Worm (Caenorhabditis elegans) whole organism, L3 larva: ENCODE data around the gene wht-5.

Experiments used
- R02D3.7 ChIP-seq: fragments of 150-350 bp; optimal IDR thresholded peaks from 2 replicates; lab custom pipeline; 2014; ENCODE audit warnings: missing biosample characterization, missing genetic modification characterization
- ZK546.5 ChIP-seq: sonication (generic microtip); optimal IDR thresholded peaks from 2 replicates; lab custom pipeline; 2017; ENCODE audit warnings: missing biosample characterization, missing genetic modification characterization
- aly-2 ChIP-seq: fragments of 150-350 bp; optimal IDR thresholded peaks from 2 replicates; lab custom pipeline; 2014; ENCODE audit warnings: missing biosample characterization, missing genetic modification characterization
- ama-1 ChIP-seq: fragments of 150-350 bp; optimal IDR thresholded peaks from 2 replicates; lab custom pipeline; 2018
- ceh-16 ChIP-seq: sonication (generic microtip); optimal IDR thresholded peaks from 2 replicates; lab custom pipeline; 2017; ENCODE audit warnings: missing biosample characterization, missing genetic modification characterization
- ceh-28 ChIP-seq: fragments of 150-350 bp; optimal IDR thresholded peaks from 2 replicates; lab custom pipeline; 2014; ENCODE audit warnings: missing biosample characterization, missing genetic modification reagents, missing genetic modification characterization
- ceh-82 ChIP-seq: fragments of 150-350 bp; optimal IDR thresholded peaks from 2 replicates; lab custom pipeline; 2014; ENCODE audit warnings: missing biosample characterization, missing genetic modification characterization
- ceh-9 ChIP-seq: sonication (generic microtip); optimal IDR thresholded peaks from 2 replicates; lab custom pipeline; 2018; ENCODE audit warnings: missing biosample characterization, missing genetic modification characterization
- daf-12 ChIP-seq: fragments of 150-350 bp; optimal IDR thresholded peaks from 2 replicates; lab custom pipeline; 2014; ENCODE audit warnings: missing biosample characterization, missing genetic modification reagents, missing genetic modification characterization
- egl-27 ChIP-seq: sonication (generic microtip); optimal IDR thresholded peaks from 4 replicates; lab custom pipeline; 2017; ENCODE audit warnings: missing biosample characterization, missing genetic modification reagents, missing genetic modification characterization
- egl-5 ChIP-seq: fragments of 150-350 bp; optimal IDR thresholded peaks from 2 replicates; lab custom pipeline; 2017; ENCODE audit warnings: missing biosample characterization, missing genetic modification reagents, missing genetic modification characterization, inconsistent platforms
- elt-1 ChIP-seq: fragments of 150-350 bp; optimal IDR thresholded peaks from 2 replicates; lab custom pipeline; 2014; ENCODE audit warnings: missing biosample characterization, missing genetic modification characterization
- elt-2 ChIP-seq: sonication (generic microtip); optimal IDR thresholded peaks from 2 replicates; lab custom pipeline; 2016; ENCODE audit warnings: missing genetic modification reagents, mild to moderate bottlenecking, missing genetic modification characterization, missing compliant biosample characterization
- elt-3 ChIP-seq, 3 experiments: fragments of 150-350 bp in 1 of 3; sonication (generic microtip) in 2 of 3; optimal IDR thresholded peaks; 2 replicates in 2 of 3; 4 replicates in 1 of 3; lab custom pipeline; 2014 to 2017; ENCODE audit warnings: missing biosample characterization in 3 of 3, missing genetic modification characterization in 3 of 3
- eor-1 ChIP-seq, 2 experiments: fragments of 150-350 bp; optimal IDR thresholded peaks; 2 replicates each; lab custom pipeline; 2014 to 2018; ENCODE audit warnings: missing biosample characterization in 2 of 2, missing genetic modification characterization in 2 of 2
- fkh-10 ChIP-seq: sonication (generic microtip); optimal IDR thresholded peaks from 2 replicates; lab custom pipeline; 2017; ENCODE audit warnings: missing biosample characterization, missing genetic modification reagents, missing genetic modification characterization
- fkh-2 ChIP-seq: fragments of 150-350 bp; optimal IDR thresholded peaks from 2 replicates; lab custom pipeline; 2014; ENCODE audit warnings: missing biosample characterization, missing genetic modification reagents, missing genetic modification characterization
- fos-1 ChIP-seq: fragments of 150-350 bp; optimal IDR thresholded peaks from 2 replicates; lab custom pipeline; 2014; ENCODE audit warnings: missing biosample characterization, missing genetic modification characterization
- hmg-11 ChIP-seq: sonication (generic microtip); optimal IDR thresholded peaks from 2 replicates; lab custom pipeline; 2016; ENCODE audit warnings: missing genetic modification characterization, missing compliant biosample characterization
- jun-1 ChIP-seq: fragments of 150-350 bp; optimal IDR thresholded peaks from 2 replicates; lab custom pipeline; 2014; ENCODE audit warnings: missing biosample characterization, missing genetic modification reagents, missing genetic modification characterization
- lin-15B ChIP-seq: fragments of 150-350 bp; optimal IDR thresholded peaks from 2 replicates; lab custom pipeline; 2014; ENCODE audit warnings: missing biosample characterization, missing genetic modification characterization
- lin-39 ChIP-seq: fragments of 150-350 bp; optimal IDR thresholded peaks from 2 replicates; lab custom pipeline; 2018; ENCODE audit warnings: missing biosample characterization, missing genetic modification reagents, missing genetic modification characterization
- lsy-12 ChIP-seq: sonication (generic microtip); optimal IDR thresholded peaks from 2 replicates; lab custom pipeline; 2016; ENCODE audit warnings: mild to moderate bottlenecking, missing genetic modification characterization, missing compliant biosample characterization
- mdl-1 ChIP-seq: fragments of 150-350 bp; optimal IDR thresholded peaks from 2 replicates; lab custom pipeline; 2014; ENCODE audit warnings: missing biosample characterization, missing genetic modification characterization
- mml-1 ChIP-seq: fragments of 150-350 bp; sonication (generic microtip); optimal IDR thresholded peaks from 3 replicates; lab custom pipeline; 2014; ENCODE audit warnings: missing biosample characterization, missing genetic modification characterization
- nfya-1 ChIP-seq: sonication (generic microtip); optimal IDR thresholded peaks from 2 replicates; lab custom pipeline; 2017; ENCODE audit warnings: missing genetic modification characterization, mild to moderate bottlenecking, missing compliant biosample characterization, antibody characterized with exemption, moderate library complexity; ENCODE audit not compliant: insufficient read depth
- nhr-11 ChIP-seq: fragments of 150-350 bp; optimal IDR thresholded peaks from 2 replicates; lab custom pipeline; 2014; ENCODE audit warnings: missing biosample characterization, missing genetic modification characterization
- nhr-12 ChIP-seq: fragments of 150-350 bp; optimal IDR thresholded peaks from 2 replicates; lab custom pipeline; 2014; ENCODE audit warnings: missing biosample characterization, missing genetic modification characterization
- nhr-23 ChIP-seq: fragments of 150-350 bp; optimal IDR thresholded peaks from 2 replicates; lab custom pipeline; 2014; ENCODE audit warnings: missing biosample characterization, missing genetic modification reagents, missing genetic modification characterization
- nhr-237 ChIP-seq: fragments of 150-350 bp; optimal IDR thresholded peaks from 2 replicates; lab custom pipeline; 2014; ENCODE audit warnings: missing biosample characterization, missing genetic modification characterization
- nhr-25 ChIP-seq: sonication (generic microtip); optimal IDR thresholded peaks from 2 replicates; lab custom pipeline; 2017; ENCODE audit warnings: missing biosample characterization, missing genetic modification characterization
- nhr-28 ChIP-seq: fragments of 150-350 bp; optimal IDR thresholded peaks from 2 replicates; lab custom pipeline; 2014; ENCODE audit warnings: missing biosample characterization, missing genetic modification characterization
- nhr-43 ChIP-seq: sonication (generic microtip); optimal IDR thresholded peaks from 2 replicates; lab custom pipeline; 2016; ENCODE audit warnings: mild to moderate bottlenecking, missing genetic modification characterization, missing compliant biosample characterization; ENCODE audit not compliant: poor library complexity, severe bottlenecking
- nhr-67 ChIP-seq: fragments of 150-350 bp; optimal IDR thresholded peaks from 2 replicates; lab custom pipeline; 2014; ENCODE audit warnings: missing biosample characterization, missing genetic modification characterization
- nhr-76 ChIP-seq: fragments of 150-350 bp; sonication (generic microtip); optimal IDR thresholded peaks from 5 replicates; lab custom pipeline; 2014; ENCODE audit warnings: missing biosample characterization, missing genetic modification characterization
- nhr-77 ChIP-seq: fragments of 150-350 bp; optimal IDR thresholded peaks from 2 replicates; lab custom pipeline; 2014; ENCODE audit warnings: missing biosample characterization, missing genetic modification characterization
- pha-4 ChIP-seq: fragments of 150-350 bp; optimal IDR thresholded peaks from 2 replicates; lab custom pipeline; 2014; ENCODE audit warnings: missing biosample characterization, missing genetic modification reagents, missing genetic modification characterization
- pqm-1 ChIP-seq: fragments of 150-350 bp; optimal IDR thresholded peaks from 2 replicates; lab custom pipeline; 2017; ENCODE audit warnings: missing biosample characterization, missing genetic modification characterization, inconsistent platforms
- sea-2 ChIP-seq: fragments of 150-350 bp; sonication (generic microtip); optimal IDR thresholded peaks from 4 replicates; lab custom pipeline; 2014; ENCODE audit warnings: missing biosample characterization, missing genetic modification reagents, missing genetic modification characterization
- skn-1 ChIP-seq: fragments of 150-350 bp; optimal IDR thresholded peaks from 2 replicates; lab custom pipeline; 2014; ENCODE audit warnings: missing biosample characterization, missing genetic modification characterization
- snpc-4 ChIP-seq: fragments of 150-350 bp; optimal IDR thresholded peaks from 2 replicates; lab custom pipeline; 2014; ENCODE audit warnings: missing biosample characterization, missing genetic modification characterization
- tbx-2 ChIP-seq: sonication (generic microtip); optimal IDR thresholded peaks from 2 replicates; lab custom pipeline; 2016; ENCODE audit warnings: mild to moderate bottlenecking, missing genetic modification characterization, missing compliant biosample characterization
- unc-39 ChIP-seq: sonication (generic microtip); optimal IDR thresholded peaks from 4 replicates; lab custom pipeline; 2017; ENCODE audit warnings: missing biosample characterization, missing genetic modification characterization
- unc-62 ChIP-seq: fragments of 150-350 bp; sonication (generic microtip); optimal IDR thresholded peaks from 4 replicates; lab custom pipeline; 2014; ENCODE audit warnings: missing biosample characterization, missing genetic modification reagents, missing genetic modification characterization
- zag-1 ChIP-seq: fragments of 150-350 bp; optimal IDR thresholded peaks from 2 replicates; lab custom pipeline; 2014; ENCODE audit warnings: missing biosample characterization, missing genetic modification characterization
- ztf-11 ChIP-seq: fragments of 150-350 bp; optimal IDR thresholded peaks from 2 replicates; lab custom pipeline; 2014; ENCODE audit warnings: missing biosample characterization, missing genetic modification characterization
- ztf-4 ChIP-seq: fragments of 150-350 bp; optimal IDR thresholded peaks from 2 replicates; lab custom pipeline; 2014; ENCODE audit warnings: missing biosample characterization, missing genetic modification characterization

The wht-5 gene

ce11 chrIV:12334142-12334541 lies 3.2 kb upstream of the wht-5 start:
- peak; percentile 36 for TF ChIP-seq elt-1 (tag; lab: Kevin White, UChicago)
- TF ChIP-seq lin-15B (tag; lab: Kevin White, UChicago) = no peak
- TF ChIP-seq unc-62 (GFP tag; lab: Kevin White, UChicago) = no peak
- no peak for TF ChIP-seq hmg-11 (tag; lab: Kevin White, UChicago)
- no peak for TF ChIP-seq nhr-23 (tag; lab: Kevin White, UChicago)
- TF ChIP-seq unc-39 (tag; lab: Kevin White, UChicago) = no peak
- peak; percentile 27 for TF ChIP-seq elt-2 (tag; lab: Kevin White, UChicago)

DNA sequence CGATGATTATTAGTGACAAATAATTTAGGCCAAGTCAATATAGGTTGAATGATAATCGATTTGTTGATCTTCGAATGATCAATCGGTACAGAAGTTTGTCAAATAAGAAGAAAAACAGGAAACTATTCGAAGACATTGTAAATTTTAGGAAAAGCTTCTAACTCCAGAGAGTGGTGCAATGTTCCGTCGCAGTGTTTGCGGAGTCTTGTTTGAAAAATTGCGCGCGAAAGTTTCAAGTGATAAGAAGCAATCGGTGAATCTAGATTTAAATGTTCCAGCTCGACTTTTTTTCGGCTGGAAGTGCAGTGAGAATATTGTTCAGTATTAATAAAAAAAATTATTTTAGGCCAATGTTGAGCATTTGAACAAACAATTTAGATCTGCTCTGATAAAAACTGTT lies 2.7 kb upstream of the wht-5 start:
- TF ChIP-seq ZK546.5 (no peak), nfya-1 (tag; lab: Kevin White, UChicago) (peak; percentile 25), nhr-77 (tag; lab: Kevin White, UChicago) (no peak), lin-39 (tag; lab: Kevin White, UChicago) (no peak), jun-1 (tag; lab: Kevin White, UChicago) (no peak), fkh-2 (tag; lab: Kevin White, UChicago) (no peak), nhr-11 (tag; lab: Kevin White, UChicago) (no peak), pqm-1 (tag; lab: Kevin White, UChicago) (no peak), fos-1 (tag; lab: Kevin White, UChicago) (no peak), elt-3 (tag; optimal IDR thresholded peaks at IDR 0.05; lab: Kevin White, UChicago) (no peak), pha-4 (peak; percentile 36), nhr-67 (tag; lab: Kevin White, UChicago) (no peak), ztf-11 (tag; lab: Kevin White, UChicago) (no peak), lin-15B (tag; lab: Kevin White, UChicago) (no peak), nhr-25 (no peak), aly-2 (no peak)

ce11 chrIV:12335248-12335647 lies 2.1 kb upstream of the wht-5 start:
- TF ChIP-seq nhr-43 (tag; lab: Kevin White, UChicago) (no peak), ama-1 (no peak), skn-1 (tag; lab: Kevin White, UChicago) (no peak), mdl-1 (tag; lab: Kevin White, UChicago) (no peak), pqm-1 (tag; lab: Kevin White, UChicago) (no peak), snpc-4 (tag; lab: Kevin White, UChicago) (peak; percentile 16), ceh-16 (no peak), ceh-82 (tag; lab: Kevin White, UChicago) (no peak), ztf-11 (tag; lab: Kevin White, UChicago) (no peak), fkh-2 (tag; lab: Kevin White, UChicago) (no peak), nfya-1 (tag; lab: Kevin White, UChicago) (peak; percentile 37), pha-4 (peak; percentile 27), ztf-4 (tag; lab: Kevin White, UChicago) (no peak), nhr-28 (tag; lab: Kevin White, UChicago) (no peak), ZK546.5 (no peak), nhr-11 (tag; lab: Kevin White, UChicago) (no peak), nhr-237 (no peak), elt-2 (tag; lab: Kevin White, UChicago) (no peak), hmg-11 (tag; lab: Kevin White, UChicago) (peak; percentile 40), tbx-2 (tag; lab: Kevin White, UChicago) (no peak), lsy-12 (tag; lab: Kevin White, UChicago) (no peak), zag-1 (tag; lab: Kevin White, UChicago) (no peak), jun-1 (tag; lab: Kevin White, UChicago) (no peak), nhr-77 (tag; lab: Kevin White, UChicago) (no peak), ceh-9 (tag; lab: Kevin White, UChicago) (no peak), lin-15B (tag; lab: Kevin White, UChicago) (peak; percentile 25), unc-39 (tag; lab: Kevin White, UChicago) (no peak), nhr-23 (tag; lab: Kevin White, UChicago) (no peak), nhr-67 (tag; lab: Kevin White, UChicago) (no peak), ceh-28 (tag; lab: Kevin White, UChicago) (no peak), elt-1 (tag; lab: Kevin White, UChicago) (no peak), fkh-10 (GFP tag; lab: Kevin White, UChicago) (no peak), nhr-12 (tag; lab: Kevin White, UChicago) (no peak), aly-2 (no peak), R02D3.7 (tag; lab: Kevin White, UChicago) (no peak), egl-27 (tag; lab: Kevin White, UChicago) (no peak), sea-2 (no peak), mml-1 (tag; lab: Kevin White, UChicago) (no peak), lin-39 (tag; lab: Kevin White, UChicago) (peak; percentile 9), daf-12 (tag; lab: Kevin White, UChicago) (no peak), egl-5 (tag; lab: Kevin White, UChicago) (no peak), nhr-76 (tag; lab: Kevin White, UChicago) (no peak), elt-3 (tag; optimal IDR thresholded peaks at IDR 0.05; lab: Kevin White, UChicago) (no peak), nhr-25 (peak; percentile 44), unc-62 (GFP tag; lab: Kevin White, UChicago) (no peak), fos-1 (tag; lab: Kevin White, UChicago) (no peak), eor-1 (tag; optimal IDR thresholded peaks at IDR 0.05; lab: Kevin White, UChicago) (no peak)
- TF ChIP-seq, all 47 proteins: peak for 7
